Fruit fly (Drosophila melanogaster) whole organism, adult: ENCODE data around the gene Irk2.

Experiments
- CG11617 ChIP-seq: fragments of 200-800 bp; sonication (Bioruptor generic); optimal IDR thresholded peaks from 2 replicates; lab custom pipeline; 2017; ENCODE audit warnings: mild to moderate bottlenecking, missing biosample characterization, missing genetic modification reagents, missing genetic modification characterization
- Crg-1 ChIP-seq: fragments of 200-800 bp; sonication (Bioruptor generic); optimal IDR thresholded peaks from 2 replicates; lab custom pipeline; 2016; ENCODE audit warnings: missing biosample characterization, missing genetic modification characterization
- toe ChIP-seq: fragments of 200-800 bp; sonication (Bioruptor generic); optimal IDR thresholded peaks from 2 replicates; lab custom pipeline; 2016; ENCODE audit warnings: missing biosample characterization, missing genetic modification characterization

DNA sequence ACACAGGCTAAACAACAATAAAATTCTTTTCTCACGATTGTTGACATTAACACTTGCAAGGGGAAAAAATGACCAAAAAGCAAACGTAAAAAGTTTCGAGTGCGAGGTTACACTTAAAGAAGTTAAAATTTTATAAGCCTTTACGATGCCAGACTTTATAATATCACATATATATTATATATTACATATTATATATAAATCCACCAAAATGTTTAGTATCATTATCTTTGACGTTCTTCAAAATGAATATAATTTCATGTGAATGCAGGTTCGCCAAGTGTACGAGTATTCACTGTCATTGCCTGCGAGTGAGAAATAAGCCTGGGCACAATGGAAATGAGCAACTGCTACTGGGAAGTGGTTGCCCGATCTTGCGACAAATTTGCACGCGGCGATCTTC lies 10.9 kb downstream of the Irk2 start:
- TF ChIP-seq CG11617 (GFP tag; lab: Kevin White, UChicago) (no peak), toe (GFP tag; lab: Kevin White, UChicago) (no peak), Crg-1 (no peak)
